Fruit fly (Drosophila melanogaster) whole organism, embryonic: ENCODE results near the gene LysD.

Source experiments
- Asciz ChIP-seq: fragments of 200-800 bp; sonication (Bioruptor generic); optimal IDR thresholded peaks from 2 replicates; lab custom pipeline; 2017; ENCODE audit warnings: missing biosample characterization, mild to moderate bottlenecking, missing genetic modification characterization, missing genetic modification reagents
- C15 ChIP-seq: fragments of 200-800 bp; sonication (Bioruptor generic); IDR thresholded peaks from 3 replicates; pipeline ENCODE4 v1.3.6; 2022; ENCODE audit warnings: missing biosample characterization, missing genetic modification characterization
- CG10431 ChIP-seq: fragments of 200-800 bp; sonication (Bioruptor generic); optimal IDR thresholded peaks from 3 replicates; lab custom pipeline; 2018; ENCODE audit warnings: missing biosample characterization, mild to moderate bottlenecking, missing genetic modification characterization
- CG17829 ChIP-seq: fragments of 200-800 bp; optimal IDR thresholded peaks from 2 replicates; lab custom pipeline; 2019; ENCODE audit warnings: missing biosample characterization, mild to moderate bottlenecking, missing genetic modification characterization, moderate library complexity
- CG2202 ChIP-seq: fragments of 200-800 bp; sonication (Bioruptor generic); optimal IDR thresholded peaks from 2 replicates; lab custom pipeline; 2018; ENCODE audit warnings: missing biosample characterization, mild to moderate bottlenecking, missing genetic modification characterization
- CG30020 ChIP-seq: fragments of 200-800 bp; optimal IDR thresholded peaks from 2 replicates; lab custom pipeline; 2019; ENCODE audit warnings: missing biosample characterization, mild to moderate bottlenecking, missing genetic modification characterization, moderate library complexity
- CG3065 ChIP-seq: fragments of 200-800 bp; sonication (Bioruptor generic); optimal IDR thresholded peaks from 2 replicates; lab custom pipeline; 2016; ENCODE audit warnings: missing biosample characterization, missing genetic modification characterization
- CG31441 ChIP-seq: fragments of 200-800 bp; sonication (Bioruptor generic); IDR thresholded peaks from 2 replicates; pipeline ENCODE4 v1.3.6; 2022; ENCODE audit warnings: missing biosample characterization, missing genetic modification characterization
- CG3163 ChIP-seq: fragments of 200-800 bp; sonication (Bioruptor generic); optimal IDR thresholded peaks from 3 replicates; lab custom pipeline; 2016; ENCODE audit warnings: missing biosample characterization, missing genetic modification characterization
- CG33213 ChIP-seq: fragments of 200-800 bp; sonication (Bioruptor generic); optimal IDR thresholded peaks from 3 replicates; lab custom pipeline; 2016; ENCODE audit warnings: missing biosample characterization, missing genetic modification characterization
- CG4404 ChIP-seq: fragments of 200-800 bp; sonication (Bioruptor generic); IDR thresholded peaks from 2 replicates; pipeline ENCODE4 v1.3.6; 2022; ENCODE audit warnings: missing biosample characterization, missing genetic modification characterization
- CG4730 ChIP-seq: fragments of 200-800 bp; sonication (Bioruptor generic); IDR thresholded peaks from 2 replicates; pipeline ENCODE4 v1.3.6; 2022; ENCODE audit warnings: missing biosample characterization, missing genetic modification characterization
- CG6683 ChIP-seq: fragments of 200-800 bp; sonication (Bioruptor generic); optimal IDR thresholded peaks from 2 replicates; lab custom pipeline; 2017; ENCODE audit warnings: missing biosample characterization, mild to moderate bottlenecking, missing genetic modification characterization, missing genetic modification reagents
- CG7357 ChIP-seq: fragments of 200-800 bp; sonication (Bioruptor generic); IDR thresholded peaks from 3 replicates; pipeline ENCODE4 v1.3.6; 2022; ENCODE audit warnings: missing biosample characterization, missing genetic modification characterization
- CG7556 ChIP-seq: fragments of 200-800 bp; sonication (Bioruptor generic); optimal IDR thresholded peaks from 2 replicates; lab custom pipeline; 2017; ENCODE audit warnings: missing biosample characterization, mild to moderate bottlenecking, missing genetic modification characterization
- CG7839 ChIP-seq: fragments of 200-800 bp; sonication (Bioruptor generic); optimal IDR thresholded peaks from 3 replicates; lab custom pipeline; 2018; ENCODE audit warnings: missing biosample characterization, mild to moderate bottlenecking, missing genetic modification characterization, moderate library complexity
- CG8944 ChIP-seq: fragments of 200-800 bp; sonication (Bioruptor generic); optimal IDR thresholded peaks from 3 replicates; lab custom pipeline; 2016; ENCODE audit warnings: missing biosample characterization, missing genetic modification characterization
- CG9727 ChIP-seq: fragments of 200-800 bp; sonication (Bioruptor generic); optimal IDR thresholded peaks from 3 replicates; lab custom pipeline; 2017; ENCODE audit warnings: missing biosample characterization, mild to moderate bottlenecking, missing genetic modification characterization
- CG9932 ChIP-seq: fragments of 200-800 bp; sonication (Bioruptor generic); IDR thresholded peaks from 2 replicates; pipeline ENCODE4 v1.3.6; 2022; ENCODE audit warnings: missing biosample characterization, missing genetic modification characterization
- Camta ChIP-seq: fragments of 200-800 bp; sonication (Bioruptor generic); optimal IDR thresholded peaks from 2 replicates; lab custom pipeline; 2016; ENCODE audit warnings: missing biosample characterization, missing genetic modification characterization
- CrebB ChIP-seq: fragments of 200-800 bp; sonication (Bioruptor generic); optimal IDR thresholded peaks from 3 replicates; lab custom pipeline; 2018; ENCODE audit warnings: missing biosample characterization, mild to moderate bottlenecking, missing genetic modification characterization
- E2f1 ChIP-seq: fragments of 200-800 bp; sonication (Bioruptor generic); IDR thresholded peaks from 2 replicates; pipeline ENCODE4 v1.3.6; 2022; ENCODE audit warnings: missing biosample characterization, missing genetic modification characterization
- Fer3 ChIP-seq: fragments of 200-800 bp; sonication (Bioruptor generic); optimal IDR thresholded peaks from 2 replicates; lab custom pipeline; 2018; ENCODE audit warnings: missing biosample characterization, mild to moderate bottlenecking, missing genetic modification characterization, moderate library complexity
- HHEX ChIP-seq: fragments of 200-800 bp; sonication (Bioruptor generic); optimal IDR thresholded peaks from 3 replicates; lab custom pipeline; 2017; ENCODE audit warnings: missing biosample characterization, mild to moderate bottlenecking, missing genetic modification characterization, missing genetic modification reagents
- HLH3B ChIP-seq: fragments of 200-800 bp; sonication (Bioruptor generic); IDR thresholded peaks from 2 replicates; pipeline ENCODE4 v1.3.6; 2022; ENCODE audit warnings: missing biosample characterization, missing genetic modification characterization
- Kr ChIP-seq: fragments of 200-800 bp; sonication (Bioruptor generic); optimal IDR thresholded peaks from 2 replicates; lab custom pipeline; 2017; ENCODE audit warnings: missing biosample characterization, mild to moderate bottlenecking, missing genetic modification characterization
- MESR4 ChIP-seq: fragments of 200-800 bp; sonication (Bioruptor generic); optimal IDR thresholded peaks from 2 replicates; lab custom pipeline; 2018; ENCODE audit warnings: missing biosample characterization, mild to moderate bottlenecking, missing genetic modification characterization, moderate library complexity
- Optix ChIP-seq: fragments of 200-800 bp; sonication (Bioruptor generic); IDR thresholded peaks from 3 replicates; pipeline ENCODE4 v1.3.6; 2022; ENCODE audit warnings: missing biosample characterization, missing genetic modification characterization
- Pdp1 ChIP-seq, 2 experiments: fragments of 200-800 bp; sonication (Bioruptor generic); optimal IDR thresholded peaks; 3 replicates each; lab custom pipeline; 2016; ENCODE audit warnings: missing biosample characterization in 2 of 2, missing genetic modification characterization in 2 of 2, mild to moderate bottlenecking in 1 of 2, moderate library complexity in 1 of 2
- Rx ChIP-seq: fragments of 200-800 bp; sonication (Bioruptor generic); IDR thresholded peaks from 2 replicates; pipeline ENCODE4 v1.3.6; 2022; ENCODE audit warnings: missing biosample characterization, missing genetic modification characterization
- Stat92E ChIP-seq, 3 experiments: fragments of >200 bp in 2 of 3; fragments of 200-800 bp in 1 of 3; sonication (Bioruptor generic) in 1 of 3; optimal IDR thresholded peaks; 2 replicates each; lab custom pipeline; 2017 to 2019; ENCODE audit warnings: missing biosample characterization in 3 of 3, missing genetic modification characterization in 3 of 3, mild to moderate bottlenecking in 1 of 3, moderate library complexity in 1 of 3
- Xbp1 ChIP-seq: fragments of 200-800 bp; sonication (Bioruptor generic); optimal IDR thresholded peaks from 3 replicates; lab custom pipeline; 2016; ENCODE audit warnings: missing biosample characterization, mild to moderate bottlenecking, missing genetic modification characterization
- amos ChIP-seq: fragments of 200-800 bp; sonication (Bioruptor generic); IDR thresholded peaks from 2 replicates; pipeline ENCODE4 v1.3.6; 2022; ENCODE audit warnings: missing biosample characterization, missing genetic modification characterization; ENCODE audit not compliant: partially characterized antibody
- cato ChIP-seq: fragments of 200-800 bp; sonication (Bioruptor generic); optimal IDR thresholded peaks from 2 replicates; lab custom pipeline; 2016; ENCODE audit warnings: missing biosample characterization, missing genetic modification characterization, borderline replicate concordance
- grau ChIP-seq: fragments of 200-800 bp; optimal IDR thresholded peaks from 3 replicates; lab custom pipeline; 2019; ENCODE audit warnings: missing biosample characterization, mild to moderate bottlenecking, missing genetic modification characterization, moderate library complexity
- gsb ChIP-seq: fragments of 200-800 bp; sonication (Bioruptor generic); IDR thresholded peaks from 2 replicates; pipeline ENCODE4 v1.3.6; 2022; ENCODE audit warnings: missing biosample characterization, missing genetic modification characterization
- her ChIP-seq: fragments of 200-800 bp; sonication (Bioruptor generic); optimal IDR thresholded peaks from 2 replicates; lab custom pipeline; 2016; ENCODE audit warnings: missing biosample characterization, missing genetic modification characterization
- lmd ChIP-seq: fragments of 200-800 bp; sonication (Bioruptor generic); IDR thresholded peaks from 2 replicates; pipeline ENCODE4 v1.3.6; 2022; ENCODE audit warnings: missing biosample characterization, missing genetic modification characterization
- maf-S ChIP-seq: fragments of 200-800 bp; sonication (Bioruptor generic); optimal IDR thresholded peaks from 2 replicates; lab custom pipeline; 2016; ENCODE audit warnings: missing biosample characterization, missing genetic modification characterization
- org-1 ChIP-seq: fragments of 200-800 bp; sonication (Bioruptor generic); optimal IDR thresholded peaks from 2 replicates; lab custom pipeline; 2017; ENCODE audit warnings: missing biosample characterization, missing genetic modification characterization
- pan ChIP-seq, 4 experiments: fragments of >200 bp in 3 of 4; fragments of 200-800 bp in 1 of 4; sonication (Bioruptor generic) in 1 of 4; optimal IDR thresholded peaks in 3 of 4; IDR thresholded peaks in 1 of 4; 2 replicates each; pipeline versions ENCODE4 v1.3.6 to Lab custom; 2017 to 2022; ENCODE audit warnings: missing biosample characterization in 2 of 4, missing genetic modification characterization in 2 of 4, mixed read lengths in 1 of 4
- pfk ChIP-seq: fragments of 200-800 bp; sonication (Bioruptor generic); optimal IDR thresholded peaks from 2 replicates; lab custom pipeline; 2018; ENCODE audit warnings: missing biosample characterization, mild to moderate bottlenecking, missing genetic modification characterization, moderate library complexity
- pita ChIP-seq: fragments of 200-800 bp; sonication (Bioruptor generic); optimal IDR thresholded peaks from 2 replicates; lab custom pipeline; 2017; ENCODE audit warnings: missing biosample characterization, mild to moderate bottlenecking, missing genetic modification characterization
- ranshi ChIP-seq: fragments of 200-800 bp; sonication (Bioruptor generic); IDR thresholded peaks from 2 replicates; pipeline ENCODE4 v1.3.6; 2022; ENCODE audit warnings: missing biosample characterization, missing genetic modification characterization
- scrt ChIP-seq: fragments of 200-800 bp; sonication (Bioruptor generic); optimal IDR thresholded peaks from 2 replicates; lab custom pipeline; 2018; ENCODE audit warnings: missing biosample characterization, mild to moderate bottlenecking, missing genetic modification characterization, moderate library complexity
- seq ChIP-seq: fragments of 200-800 bp; sonication (Bioruptor generic); IDR thresholded peaks from 2 replicates; pipeline ENCODE4 v1.3.6; 2022; ENCODE audit warnings: missing biosample characterization, missing genetic modification characterization
- stc ChIP-seq: fragments of 200-800 bp; sonication (Bioruptor generic); IDR thresholded peaks from 2 replicates; pipeline ENCODE4 v1.3.6; 2022; ENCODE audit warnings: missing biosample characterization, missing genetic modification characterization
- tgo ChIP-seq: fragments of 200-800 bp; sonication (Bioruptor generic); IDR thresholded peaks from 3 replicates; pipeline ENCODE4 v1.3.6; 2022; ENCODE audit warnings: missing biosample characterization, missing genetic modification characterization
- usp ChIP-seq: fragments of >200 bp; optimal IDR thresholded peaks from 2 replicates; lab custom pipeline; 2017; ENCODE audit warnings: missing biosample characterization, missing genetic modification characterization
- yki ChIP-seq: fragments of >200 bp; optimal IDR thresholded peaks from 3 replicates; lab custom pipeline; 2018
- zfh2 ChIP-seq: fragments of 200-800 bp; sonication (Bioruptor generic); optimal IDR thresholded peaks from 2 replicates; lab custom pipeline; 2016; ENCODE audit warnings: missing biosample characterization, missing genetic modification characterization

The LysD gene

DNA sequence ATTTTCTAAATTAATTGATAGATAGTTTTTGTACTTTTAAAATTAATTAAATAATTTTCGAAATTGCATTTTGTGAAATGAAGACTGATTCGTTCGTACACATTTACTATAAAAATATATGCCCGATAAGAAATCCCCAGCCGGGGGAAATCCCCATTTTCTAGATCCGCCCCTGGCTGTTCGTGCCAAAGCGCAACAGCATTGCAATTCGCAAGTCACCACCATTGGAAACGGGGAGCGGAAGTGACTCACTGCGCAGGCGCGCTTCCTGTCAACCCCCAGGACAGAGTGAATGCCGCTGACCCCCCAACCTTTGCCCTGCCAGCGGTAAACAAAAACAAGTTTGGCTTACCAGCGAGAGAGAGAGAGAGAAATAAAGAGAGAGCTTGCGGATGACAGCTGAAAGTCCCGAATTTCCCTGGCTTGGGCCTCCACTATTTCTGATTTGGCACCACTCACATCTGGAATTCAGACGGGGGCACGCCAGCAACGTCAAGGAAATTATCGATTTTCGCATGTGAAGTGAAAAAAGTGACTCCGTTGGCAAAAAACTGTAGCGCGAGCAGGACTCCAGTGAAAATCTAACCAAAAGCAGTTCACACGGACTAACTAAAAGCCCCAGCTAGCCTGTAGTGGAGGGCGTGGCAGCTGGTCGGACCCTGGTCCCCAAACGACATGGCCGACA is 15.0 kb downstream of the LysD start, which contains the start of gene Aplip1 (continued):
- TF ChIP-seq CG3065 (GFP tag; lab: Kevin White, UChicago) (no peak), CG4730 (GFP tag; lab: Robert Waterston, UW) (no peak), her (no peak), E2f1 (peak; percentile 21; the same call in 1 of the 2 replicates), CG17829 (tag; lab: Kevin White, UChicago) (no peak), Camta (GFP tag; lab: Kevin White, UChicago) (no peak), amos (GFP tag; lab: Robert Waterston, UW) (no peak), CG8944 (no peak), Rx (GFP tag; lab: Robert Waterston, UW) (no peak), C15 (no peak), CG6683 (no peak), CG7839 (no peak), Optix (GFP tag; lab: Robert Waterston, UW) (no peak), CG31441 (no peak), pan (optimal IDR thresholded peaks at IDR 0.05; lab: Kevin White, UChicago) (no peak), pan (GFP tag; optimal IDR thresholded peaks at IDR 0.05 in 1 of 2, IDR thresholded peaks at IDR 0.05 in 1 of 2) (no peak), seq (GFP tag; lab: Robert Waterston, UW) (peak; percentile 83), Fer3 (tag; lab: Kevin White, UChicago) (peak; percentile 22), CG33213 (GFP tag; lab: Kevin White, UChicago) (no peak), scrt (peak; percentile 87), CG10431 (GFP tag; lab: Kevin White, UChicago) (no peak), org-1 (GFP tag; lab: Kevin White, UChicago) (no peak), Pdp1 (GFP tag; optimal IDR thresholded peaks at IDR 0.05; lab: Kevin White, UChicago) (peak in 1 of 2 experiments; percentile 22), stc (GFP tag; lab: Robert Waterston, UW) (no peak), Xbp1 (GFP tag; lab: Kevin White, UChicago) (no peak), pita (no peak), CG7556 (GFP tag; lab: Kevin White, UChicago) (no peak), lmd (GFP tag; lab: Robert Waterston, UW) (no peak), tgo (no peak), CG30020 (no peak), gsb (GFP tag; lab: Robert Waterston, UW) (no peak), CG2202 (no peak), HHEX (GFP tag; lab: Kevin White, UChicago) (no peak), usp (no peak), MESR4 (GFP tag; lab: Kevin White, UChicago) (peak; percentile 2), CG7357 (GFP tag; lab: Robert Waterston, UW) (no peak), Kr (GFP tag; lab: Kevin White, UChicago) (no peak), yki (no peak), CG3163 (GFP tag; lab: Kevin White, UChicago) (no peak), Stat92E (GFP tag; optimal IDR thresholded peaks at IDR 0.05; lab: Kevin White, UChicago) (no peak), zfh2 (GFP tag; lab: Kevin White, UChicago) (no peak), HLH3B (GFP tag; lab: Robert Waterston, UW) (no peak), maf-S (GFP tag; lab: Kevin White, UChicago) (no peak), CG9727 (GFP tag; lab: Kevin White, UChicago) (no peak), CrebB (no peak), cato (GFP tag; lab: Kevin White, UChicago) (no peak), pfk (GFP tag; lab: Kevin White, UChicago) (no peak), ranshi (GFP tag; lab: Robert Waterston, UW) (no peak), grau (no peak), Asciz (GFP tag; lab: Kevin White, UChicago) (no peak), CG9932 (GFP tag; lab: Robert Waterston, UW) (peak; percentile 28; the same call in 1 of the 2 replicates), CG4404 (GFP tag; lab: Robert Waterston, UW) (no peak)
